Worm (Caenorhabditis elegans) whole organism, dauer: Measurements from ENCODE around the gene Y56A3A.22.
"Not testable (repeated sequence)": the region's sequence is repeated elsewhere in the genome, so short reads cannot be mapped to it uniquely, and the experiment has no call there.

Source experiments
- unc-62 ChIP-seq: sonication (generic microtip); optimal IDR thresholded peaks from 2 replicates; lab custom pipeline; 2017; ENCODE audit warnings: missing biosample characterization, missing genetic modification reagents, missing genetic modification characterization

Y56A3A.22 gene

ce11 chrIII:11921658-11922098 lies at the start of gene Y56A3A.22:
TSS of gene Y56A3A.22 (plus strand) at chrIII:11921692.
- no peak for TF ChIP-seq unc-62 (GFP tag; lab: Kevin White, UChicago)

- no peak for TF ChIP-seq unc-62 (GFP tag; lab: Kevin White, UChicago)
Observed at ce11 chrIII:11874242-11874641, 47.2 kb upstream of the Y56A3A.22 start.

- no peak for TF ChIP-seq unc-62 (GFP tag; lab: Kevin White, UChicago)
Observed at ce11 chrIII:11876130-11876529, 45.4 kb upstream of the Y56A3A.22 start.

DNA sequence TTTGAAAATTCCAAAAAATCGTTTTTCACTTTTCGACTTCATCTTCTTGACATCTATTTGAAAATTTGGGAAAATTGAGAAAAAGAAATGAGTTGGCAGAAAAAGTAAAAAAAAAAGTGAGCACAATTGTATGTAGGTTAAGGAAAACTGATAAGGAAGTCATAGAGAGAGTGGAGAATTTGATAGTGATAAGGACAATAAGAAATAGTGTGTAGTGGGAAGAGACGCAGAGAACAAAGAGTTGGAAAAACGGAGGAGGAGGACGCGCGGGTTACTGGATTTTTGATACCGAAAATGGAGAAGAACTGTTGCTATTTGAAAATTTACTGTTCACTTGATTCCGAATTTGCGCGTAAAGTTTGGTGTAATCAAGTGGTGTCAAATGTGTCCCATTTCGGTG lies 42.7 kb upstream of the Y56A3A.22 start, which contains the start of gene Y56A3A.6:
Gene Y56A3A.6 (minus strand): TSS at position 53 of the 400 bp plus-strand sequence.
- no peak for TF ChIP-seq unc-62 (GFP tag; lab: Kevin White, UChicago)

DNA sequence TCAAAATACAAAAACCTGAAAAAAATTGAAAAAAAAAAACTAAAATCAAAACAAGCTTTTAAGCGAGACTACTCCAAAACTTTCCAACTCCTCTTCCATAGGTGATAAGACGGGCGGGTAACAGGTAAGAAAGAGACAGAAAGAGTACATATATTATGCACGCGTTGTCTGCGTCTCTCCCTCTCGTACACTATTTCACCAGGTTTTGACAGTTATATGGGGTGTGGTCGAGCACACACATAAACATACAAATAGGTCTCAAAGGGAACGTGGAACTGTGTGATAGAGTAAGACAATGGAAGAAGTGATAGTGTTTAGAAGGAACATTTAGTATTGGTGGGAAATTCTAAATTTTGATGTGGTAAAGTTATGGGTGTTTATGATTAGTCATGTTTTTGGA lies 39.9 kb upstream of the Y56A3A.22 start:
- TF ChIP-seq unc-62 (GFP tag; lab: Kevin White, UChicago) = no peak

DNA sequence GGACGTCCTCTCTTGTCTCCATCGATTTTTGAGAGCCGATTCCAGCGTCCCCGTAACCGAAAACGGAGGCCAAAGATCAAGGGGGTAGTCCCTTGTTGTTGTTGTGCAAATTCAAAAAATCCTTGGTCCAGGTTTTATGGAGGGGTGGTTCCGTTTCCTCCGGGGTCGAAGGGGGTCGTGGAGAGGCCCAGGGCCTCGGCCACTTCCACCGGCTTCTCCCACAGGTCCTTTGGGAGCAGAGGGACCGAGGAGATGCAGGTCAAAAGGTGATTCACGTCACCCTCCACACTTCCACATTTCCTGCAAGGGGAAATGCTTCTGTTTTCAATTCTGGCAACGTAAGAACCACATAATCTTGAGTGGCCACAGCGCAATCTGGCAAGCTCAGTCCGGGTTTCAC lies 37.8 kb upstream of the Y56A3A.22 start, which contains the start of gene fbxb-22:
Gene fbxb-22 (minus strand): TSS at position 61 of the 400 bp plus-strand sequence.
- TF ChIP-seq unc-62 (GFP tag; lab: Kevin White, UChicago) = not testable (repeated sequence)

- TF ChIP-seq unc-62 (GFP tag; lab: Kevin White, UChicago) = no peak
Observed at ce11 chrIII:11891335-11891734, 30.2 kb upstream of the Y56A3A.22 start, which contains the start of gene faah-5. TSS of gene faah-5 (minus strand) at chrIII:11891435.

- no peak for TF ChIP-seq unc-62 (GFP tag; lab: Kevin White, UChicago)
Observed at ce11 chrIII:11892939-11893338, 28.6 kb upstream of the Y56A3A.22 start, which contains the start of gene Y56A3A.41. TSS of gene Y56A3A.41 (minus strand) at chrIII:11893039.

ce11 chrIII:11895504-11895903 lies 26.0 kb upstream of the Y56A3A.22 start:
- no peak for TF ChIP-seq unc-62 (GFP tag; lab: Kevin White, UChicago)

ce11 chrIII:11896652-11897051 lies 24.8 kb upstream of the Y56A3A.22 start:
- TF ChIP-seq unc-62 (GFP tag; lab: Kevin White, UChicago) = no peak

- TF ChIP-seq unc-62 (GFP tag; lab: Kevin White, UChicago) = no peak
Observed at ce11 chrIII:11898169-11898568, 23.3 kb upstream of the Y56A3A.22 start, which contains the start of gene tsen-2. TSS of gene tsen-2 (minus strand) at chrIII:11898269.

DNA sequence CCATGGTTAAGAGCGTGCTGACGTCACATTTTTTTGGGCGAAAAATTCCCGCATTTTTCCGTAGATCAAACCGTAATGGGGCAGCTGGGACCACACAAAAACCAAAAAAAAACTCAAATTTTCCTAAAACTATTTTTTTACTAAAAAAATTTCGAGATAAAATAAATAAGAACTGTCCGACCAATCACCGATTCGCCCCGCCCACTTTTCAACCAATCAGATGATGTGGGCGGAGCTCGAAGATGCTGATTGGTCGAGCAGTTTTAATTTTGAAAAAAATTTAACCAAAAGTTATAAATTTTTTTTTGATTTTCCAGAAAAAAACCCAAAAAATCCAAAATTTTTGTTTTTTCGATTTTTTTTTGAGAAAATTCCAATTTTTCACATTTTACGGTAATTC lies 21.5 kb upstream of the Y56A3A.22 start:
- TF ChIP-seq unc-62 (GFP tag; lab: Kevin White, UChicago) = no peak

ce11 chrIII:11902782-11903181 lies 18.7 kb upstream of the Y56A3A.22 start:
- no peak for TF ChIP-seq unc-62 (GFP tag; lab: Kevin White, UChicago)

ce11 chrIII:11907177-11907576 lies 14.3 kb upstream of the Y56A3A.22 start, which contains the start of gene sdz-33:
TSS of gene sdz-33 (plus strand) at chrIII:11907477.
- TF ChIP-seq unc-62 (GFP tag; lab: Kevin White, UChicago) = no peak

ce11 chrIII:11908660-11909059 lies 12.8 kb upstream of the Y56A3A.22 start, which contains the start of gene fbxb-24:
TSS of gene fbxb-24 (plus strand) at chrIII:11908960.
- no peak for TF ChIP-seq unc-62 (GFP tag; lab: Kevin White, UChicago)

ce11 chrIII:11909778-11910177 lies 11.7 kb upstream of the Y56A3A.22 start, which contains the start of gene faah-4:
TSS of gene faah-4 (minus strand) at chrIII:11909878.
- no peak for TF ChIP-seq unc-62 (GFP tag; lab: Kevin White, UChicago)

DNA sequence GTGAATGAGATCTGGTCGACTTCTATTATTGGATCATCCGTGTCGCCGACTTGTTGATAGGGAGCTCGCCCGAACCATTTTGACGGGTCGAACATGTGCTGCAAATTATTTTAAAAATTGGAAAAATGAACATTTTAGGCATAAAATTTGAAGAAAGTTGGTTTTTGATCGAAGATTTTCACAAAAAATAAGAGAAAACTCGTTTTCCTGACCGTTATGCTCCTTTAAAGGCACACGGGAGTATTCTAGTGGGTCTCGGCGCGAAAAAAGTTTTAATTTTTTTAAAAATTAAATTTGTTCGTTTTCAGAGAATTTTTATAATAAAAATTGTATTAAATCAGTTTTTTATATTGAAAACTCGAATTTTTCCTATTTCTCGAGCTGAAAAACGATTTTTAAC lies 7.3 kb upstream of the Y56A3A.22 start, which contains the start of gene Y56A3A.16:
Gene Y56A3A.16 (minus strand): TSS at position 101 of the 400 bp plus-strand sequence.
- no peak for TF ChIP-seq unc-62 (GFP tag; lab: Kevin White, UChicago)
